Fruit fly (Drosophila melanogaster): Measurements from ENCODE around the gene CG31875.

- TF ChIP-seq Clk (GFP tag; optimal IDR thresholded peaks at IDR 0.05), result peak; percentile 45
- TF ChIP-seq CG1620 (GFP tag; optimal IDR thresholded peaks at IDR 0.05), result peak; percentile 83
Measured at dm6 chr2L:9956993-9957652, 45.4 kb downstream of the CG31875 start, which contains the start of the genes CG4658 and CG5846.
